Worm (Caenorhabditis elegans): ENCODE measurements around the gene Y54G2A.13.

DNA sequence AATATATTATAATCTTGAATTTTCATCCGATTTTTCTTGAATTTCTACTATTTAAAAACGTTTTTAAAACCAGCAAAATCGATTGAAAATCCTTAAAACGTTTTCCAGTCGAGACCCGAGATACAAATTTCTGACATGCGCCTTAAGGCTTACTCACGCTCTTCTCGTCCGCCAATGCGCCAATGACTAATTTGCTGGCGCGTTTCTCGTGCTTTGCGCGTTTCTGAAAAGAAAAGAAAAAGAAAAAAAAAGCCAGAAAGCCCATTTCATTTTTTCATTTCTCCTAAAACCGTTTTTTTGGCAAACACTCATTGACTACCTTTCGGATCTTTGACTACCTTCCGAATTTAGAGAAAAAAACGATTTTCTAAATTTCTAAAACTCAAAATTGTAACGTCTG is 42.8 kb downstream of the Y54G2A.13 start:
- TF ChIP-seq ahr-1 (tag; optimal IDR thresholded peaks at IDR 0.05) (no peak), fkh-10 (GFP tag; optimal IDR thresholded peaks at IDR 0.05) (no peak), ama-1 (optimal IDR thresholded peaks at IDR 0.05) (no peak)
